Worm (Caenorhabditis elegans) whole organism, midembryonic: Measurements from ENCODE around the gene T22F3.11.
"Not testable (repeated sequence)": the region's sequence is repeated elsewhere in the genome, so short reads cannot be mapped to it uniquely, and the experiment has no call there.

Experiments used
- T22C8.4 ChIP-seq: fragments of 200-800 bp; sonication (Bioruptor generic); IDR thresholded peaks from 2 replicates; pipeline ENCODE4 v1.3.6; 2022; ENCODE audit warnings: missing genetic modification characterization, missing compliant biosample characterization
- cog-1 ChIP-seq: sonication (generic microtip); optimal IDR thresholded peaks from 2 replicates; lab custom pipeline; 2016; ENCODE audit warnings: missing genetic modification characterization, missing compliant biosample characterization
- flt-1 ChIP-seq: fragments of 200-800 bp; sonication (Bioruptor generic); IDR thresholded peaks from 2 replicates; pipeline ENCODE4 v1.3.6; 2022; ENCODE audit warnings: missing genetic modification characterization, missing compliant biosample characterization
- klf-2 ChIP-seq: fragments of 200-800 bp; sonication (Bioruptor generic); conservative IDR thresholded peaks from 2 replicates; pipeline ENCODE4 v1.3.6; 2022; ENCODE audit warnings: missing genetic modification reagents, missing genetic modification characterization, missing compliant biosample characterization
- med-1 ChIP-seq: sonication (generic microtip); optimal IDR thresholded peaks from 2 replicates; lab custom pipeline; 2017; ENCODE audit warnings: missing genetic modification characterization, mild to moderate bottlenecking, missing compliant biosample characterization, antibody characterized with exemption, missing genetic modification reagents; ENCODE audit not compliant: insufficient read depth
- ref-1 ChIP-seq: fragments of 200-800 bp; sonication (Bioruptor generic); conservative IDR thresholded peaks from 2 replicates; pipeline ENCODE4 v1.3.6; 2022; ENCODE audit warnings: missing genetic modification reagents, missing genetic modification characterization, missing compliant biosample characterization
- tab-1 ChIP-seq: fragments of 200-800 bp; sonication (Bioruptor generic); IDR thresholded peaks from 2 replicates; pipeline ENCODE4 v1.3.6; 2022; ENCODE audit warnings: missing genetic modification characterization, missing compliant biosample characterization
- ztf-23 ChIP-seq: fragments of 200-800 bp; sonication (Bioruptor generic); IDR thresholded peaks from 2 replicates; pipeline ENCODE4 v1.3.6; 2022; ENCODE audit warnings: missing genetic modification reagents, missing genetic modification characterization, missing compliant biosample characterization
- ztf-29 ChIP-seq: fragments of 200-800 bp; sonication (Bioruptor generic); IDR thresholded peaks from 2 replicates; pipeline ENCODE4 v1.3.6; 2022; ENCODE audit warnings: missing genetic modification reagents, missing genetic modification characterization, missing compliant biosample characterization

T22F3.11 gene

ce11 chrV:3582671-3583070 is 31.7 kb downstream of the T22F3.11 start:
- TF ChIP-seq ref-1 (GFP tag; lab: Robert Waterston, UW) (no peak), tab-1 (GFP tag; lab: Robert Waterston, UW) (no peak), ztf-29 (GFP tag; lab: Robert Waterston, UW) (no peak), T22C8.4 (GFP tag; lab: Robert Waterston, UW) (no peak)

- TF ChIP-seq T22C8.4 (GFP tag; lab: Robert Waterston, UW) (peak; percentile 45), med-1 (GFP tag; lab: Kevin White, UChicago) (no peak)
These were observed 32.3 kb downstream of the T22F3.11 start for ce11 chrV:3582086-3582485.

- TF ChIP-seq ref-1 (GFP tag; lab: Robert Waterston, UW) (no peak), cog-1 (tag; lab: Kevin White, UChicago) (no peak), flt-1 (no peak), klf-2 (GFP tag; lab: Robert Waterston, UW) (no peak), med-1 (GFP tag; lab: Kevin White, UChicago) (no peak), tab-1 (GFP tag; lab: Robert Waterston, UW) (no peak), ztf-29 (GFP tag; lab: Robert Waterston, UW) (no peak), ztf-23 (GFP tag; lab: Robert Waterston, UW) (no peak), T22C8.4 (GFP tag; lab: Robert Waterston, UW) (no peak)
These were observed 32.7 kb downstream of the T22F3.11 start for ce11 chrV:3581643-3582042.

- TF ChIP-seq med-1 (GFP tag; lab: Kevin White, UChicago): no peak
- TF ChIP-seq flt-1: no peak
- TF ChIP-seq T22C8.4 (GFP tag; lab: Robert Waterston, UW): no peak
- no peak for TF ChIP-seq ztf-29 (GFP tag; lab: Robert Waterston, UW)
- TF ChIP-seq ref-1 (GFP tag; lab: Robert Waterston, UW): no peak
- no peak for TF ChIP-seq cog-1 (tag; lab: Kevin White, UChicago)
- no peak for TF ChIP-seq ztf-23 (GFP tag; lab: Robert Waterston, UW)
- no peak for TF ChIP-seq tab-1 (GFP tag; lab: Robert Waterston, UW)
- no peak for TF ChIP-seq klf-2 (GFP tag; lab: Robert Waterston, UW)
These were observed 33.3 kb downstream of the T22F3.11 start for ce11 chrV:3581034-3581433.

ce11 chrV:3580385-3580784 is 34.0 kb downstream of the T22F3.11 start:
- TF ChIP-seq T22C8.4 (GFP tag; lab: Robert Waterston, UW) (no peak), ztf-29 (GFP tag; lab: Robert Waterston, UW) (no peak)

- TF ChIP-seq ref-1 (GFP tag; lab: Robert Waterston, UW) (no peak), T22C8.4 (GFP tag; lab: Robert Waterston, UW) (no peak)
These were observed 34.6 kb downstream of the T22F3.11 start for ce11 chrV:3579795-3580194.

ce11 chrV:3579248-3579647 is 35.1 kb downstream of the T22F3.11 start:
- no peak for TF ChIP-seq tab-1 (GFP tag; lab: Robert Waterston, UW)
- no peak for TF ChIP-seq flt-1
- no peak for TF ChIP-seq klf-2 (GFP tag; lab: Robert Waterston, UW)
- TF ChIP-seq ztf-23 (GFP tag; lab: Robert Waterston, UW): no peak
- no peak for TF ChIP-seq med-1 (GFP tag; lab: Kevin White, UChicago)
- TF ChIP-seq ref-1 (GFP tag; lab: Robert Waterston, UW): no peak
- no peak for TF ChIP-seq T22C8.4 (GFP tag; lab: Robert Waterston, UW)
- TF ChIP-seq ztf-29 (GFP tag; lab: Robert Waterston, UW): no peak
- no peak for TF ChIP-seq cog-1 (tag; lab: Kevin White, UChicago)

- TF ChIP-seq ztf-29 (GFP tag; lab: Robert Waterston, UW): no peak
- TF ChIP-seq med-1 (GFP tag; lab: Kevin White, UChicago): no peak
- TF ChIP-seq T22C8.4 (GFP tag; lab: Robert Waterston, UW): no peak
- no peak for TF ChIP-seq ztf-23 (GFP tag; lab: Robert Waterston, UW)
- no peak for TF ChIP-seq ref-1 (GFP tag; lab: Robert Waterston, UW)
- no peak for TF ChIP-seq flt-1
- TF ChIP-seq cog-1 (tag; lab: Kevin White, UChicago): no peak
- TF ChIP-seq klf-2 (GFP tag; lab: Robert Waterston, UW): no peak
- TF ChIP-seq tab-1 (GFP tag; lab: Robert Waterston, UW): no peak
These were observed 35.5 kb downstream of the T22F3.11 start, which contains the start of gene pygl-1 for ce11 chrV:3578813-3579212. Gene pygl-1, plus strand, starts transcription at chrV:3579023.

ce11 chrV:3575759-3576158 is 38.6 kb downstream of the T22F3.11 start, which contains the start of gene grl-27:
Gene grl-27, minus strand, starts transcription at chrV:3575859.
- TF ChIP-seq ref-1 (GFP tag; lab: Robert Waterston, UW) (no peak), T22C8.4 (GFP tag; lab: Robert Waterston, UW) (no peak), ztf-29 (GFP tag; lab: Robert Waterston, UW) (no peak), tab-1 (GFP tag; lab: Robert Waterston, UW) (no peak), ztf-23 (GFP tag; lab: Robert Waterston, UW) (no peak), flt-1 (no peak), med-1 (GFP tag; lab: Kevin White, UChicago) (no peak), klf-2 (GFP tag; lab: Robert Waterston, UW) (no peak), cog-1 (tag; lab: Kevin White, UChicago) (no peak)

- TF ChIP-seq klf-2 (GFP tag; lab: Robert Waterston, UW); tab-1 (GFP tag; lab: Robert Waterston, UW); flt-1: not testable (repeated sequence)
These were observed 41.9 kb downstream of the T22F3.11 start, which contains the start of gene F40C5.1 for ce11 chrV:3572408-3572807. Gene F40C5.1, plus strand, starts transcription at chrV:3572708.
